Fruit fly (Drosophila melanogaster) whole organism, adult: ENCODE results near the gene PIP82.

Experiments
- CG14711 ChIP-seq: fragments of 200-800 bp; sonication (Bioruptor generic); optimal IDR thresholded peaks from 2 replicates; lab custom pipeline; 2018; ENCODE audit warnings: missing biosample characterization, mild to moderate bottlenecking, missing genetic modification characterization, moderate library complexity
- CG1620 ChIP-seq: fragments of 200-800 bp; sonication (Bioruptor generic); optimal IDR thresholded peaks from 2 replicates; lab custom pipeline; 2016; ENCODE audit warnings: missing biosample characterization, missing genetic modification characterization
- CG33017 ChIP-seq: fragments of 200-800 bp; sonication (Bioruptor generic); optimal IDR thresholded peaks from 2 replicates; lab custom pipeline; 2018; ENCODE audit warnings: missing biosample characterization, mild to moderate bottlenecking, missing genetic modification characterization, moderate library complexity
- CG5204 ChIP-seq: fragments of 200-800 bp; sonication (Bioruptor generic); optimal IDR thresholded peaks from 2 replicates; lab custom pipeline; 2016; ENCODE audit warnings: missing biosample characterization, missing genetic modification characterization
- CG7045 ChIP-seq: fragments of 200-800 bp; sonication (Bioruptor generic); optimal IDR thresholded peaks from 2 replicates; lab custom pipeline; 2017; ENCODE audit warnings: missing biosample characterization, mild to moderate bottlenecking, missing genetic modification characterization
- CG7101 ChIP-seq: fragments of 200-800 bp; sonication (Bioruptor generic); optimal IDR thresholded peaks from 2 replicates; lab custom pipeline; 2018; ENCODE audit warnings: missing biosample characterization, mild to moderate bottlenecking, missing genetic modification characterization, moderate library complexity
- Crg-1 ChIP-seq: fragments of 200-800 bp; sonication (Bioruptor generic); optimal IDR thresholded peaks from 2 replicates; lab custom pipeline; 2016; ENCODE audit warnings: missing biosample characterization, missing genetic modification characterization
- Hr96 ChIP-seq: fragments of 200-800 bp; sonication (Bioruptor generic); optimal IDR thresholded peaks from 2 replicates; lab custom pipeline; 2016; ENCODE audit warnings: missing biosample characterization, missing genetic modification characterization
- Mnt ChIP-seq: fragments of 200-800 bp; sonication (Bioruptor generic); optimal IDR thresholded peaks from 2 replicates; lab custom pipeline; 2016; ENCODE audit warnings: missing biosample characterization, mild to moderate bottlenecking, missing genetic modification characterization
- bab1 ChIP-seq: fragments of 200-800 bp; sonication (Bioruptor generic); optimal IDR thresholded peaks from 3 replicates; lab custom pipeline; 2019; ENCODE audit warnings: missing biosample characterization, mild to moderate bottlenecking, missing genetic modification characterization, moderate library complexity
- cnc ChIP-seq, 2 experiments: fragments of >200 bp; optimal IDR thresholded peaks; 2 replicates each; lab custom pipeline; 2017
- kay ChIP-seq: fragments of 200-800 bp; sonication (Bioruptor generic); peaks from one replicate; lab custom pipeline; 2016; ENCODE audit warnings: missing biosample characterization, missing genetic modification characterization, borderline replicate concordance
- ovo ChIP-seq: fragments of 200-800 bp; sonication (Bioruptor generic); optimal IDR thresholded peaks from 2 replicates; lab custom pipeline; 2016; ENCODE audit warnings: missing biosample characterization, missing genetic modification characterization
- toe ChIP-seq: fragments of 200-800 bp; sonication (Bioruptor generic); optimal IDR thresholded peaks from 2 replicates; lab custom pipeline; 2016; ENCODE audit warnings: missing biosample characterization, missing genetic modification characterization

dm6 chrX:8518025-8518661 lies 11.4 kb downstream of the PIP82 start:
- TF ChIP-seq Hr96 (GFP tag; lab: Kevin White, UChicago): no peak
- no peak for TF ChIP-seq CG7101
- no peak for TF ChIP-seq Mnt
- no peak for TF ChIP-seq CG1620 (GFP tag; lab: Kevin White, UChicago)
- TF ChIP-seq CG7045: no peak
- TF ChIP-seq CG5204: no peak
- TF ChIP-seq CG14711 (tag; lab: Kevin White, UChicago): no peak
- no peak for TF ChIP-seq Crg-1 (GFP tag; lab: Kevin White, UChicago)
- no peak for TF ChIP-seq ovo (GFP tag; lab: Kevin White, UChicago)
- TF ChIP-seq toe (GFP tag; lab: Kevin White, UChicago): no peak
- no peak for TF ChIP-seq bab1 (GFP tag; lab: Kevin White, UChicago)
- TF ChIP-seq CG33017 (tag; lab: Kevin White, UChicago): no peak
- TF ChIP-seq kay (GFP tag; lab: Kevin White, UChicago): no peak
- TF ChIP-seq cnc (optimal IDR thresholded peaks at IDR 0.05; lab: Kevin White, UChicago): no peak
